Worm (Caenorhabditis elegans): Measurements from ENCODE around the gene srw-15.

- TF ChIP-seq lir-1 (GFP tag; conservative IDR thresholded peaks at IDR 0.05) (no peak), dox-1 (GFP tag; IDR thresholded peaks at IDR 0.05) (peak; percentile 32; the same call in 1 of the 2 replicates), F49E8.2 (tag; optimal IDR thresholded peaks at IDR 0.05; ENCODE audit: insufficient read depth) (peak; percentile 84), ztf-3 (GFP tag; optimal IDR thresholded peaks at IDR 0.05) (no peak), madf-3 (GFP tag; IDR thresholded peaks at IDR 0.05) (0 out of 2 replicates have a peak, but pooled peaks have one; percentile 3), tlf-1 (GFP tag; optimal IDR thresholded peaks at IDR 0.05) (peak; percentile 51), ekl-4 (GFP tag; IDR thresholded peaks at IDR 0.05) (peak; percentile 76; the same call in 1 of the 2 replicates), fkh-3 (tag; optimal IDR thresholded peaks at IDR 0.05) (no peak)
Measured at ce11 chrV:15186259-15186927, 44.0 kb upstream of the srw-15 start, which contains the start of gene Y75B12B.3.

Data from whole organism, young adult.